Fruit fly (Drosophila melanogaster) whole organism, embryonic: ENCODE data around the gene svp.

Source experiments
- CG15269 ChIP-seq: fragments of 200-800 bp; sonication (Bioruptor generic); optimal IDR thresholded peaks from 2 replicates; lab custom pipeline; 2018; ENCODE audit warnings: missing biosample characterization, mild to moderate bottlenecking, missing genetic modification characterization, moderate library complexity
- dmrt11E ChIP-seq: fragments of 200-800 bp; sonication (Bioruptor generic); optimal IDR thresholded peaks from 3 replicates; lab custom pipeline; 2018; ENCODE audit warnings: missing biosample characterization, mild to moderate bottlenecking, missing genetic modification characterization, moderate library complexity

- TF ChIP-seq dmrt11E (tag; lab: Kevin White, UChicago) (no peak), CG15269 (tag; lab: Kevin White, UChicago) (no peak)
Observed at dm6 chr3R:12344914-12345549, 86.5 kb downstream of the svp start.
